Worm (Caenorhabditis elegans): ENCODE data around the gene R107.9.
A peak's percentile ranks its signal among the peaks of the same experiment; 100 is the strongest.

R107.9 gene

DNA sequence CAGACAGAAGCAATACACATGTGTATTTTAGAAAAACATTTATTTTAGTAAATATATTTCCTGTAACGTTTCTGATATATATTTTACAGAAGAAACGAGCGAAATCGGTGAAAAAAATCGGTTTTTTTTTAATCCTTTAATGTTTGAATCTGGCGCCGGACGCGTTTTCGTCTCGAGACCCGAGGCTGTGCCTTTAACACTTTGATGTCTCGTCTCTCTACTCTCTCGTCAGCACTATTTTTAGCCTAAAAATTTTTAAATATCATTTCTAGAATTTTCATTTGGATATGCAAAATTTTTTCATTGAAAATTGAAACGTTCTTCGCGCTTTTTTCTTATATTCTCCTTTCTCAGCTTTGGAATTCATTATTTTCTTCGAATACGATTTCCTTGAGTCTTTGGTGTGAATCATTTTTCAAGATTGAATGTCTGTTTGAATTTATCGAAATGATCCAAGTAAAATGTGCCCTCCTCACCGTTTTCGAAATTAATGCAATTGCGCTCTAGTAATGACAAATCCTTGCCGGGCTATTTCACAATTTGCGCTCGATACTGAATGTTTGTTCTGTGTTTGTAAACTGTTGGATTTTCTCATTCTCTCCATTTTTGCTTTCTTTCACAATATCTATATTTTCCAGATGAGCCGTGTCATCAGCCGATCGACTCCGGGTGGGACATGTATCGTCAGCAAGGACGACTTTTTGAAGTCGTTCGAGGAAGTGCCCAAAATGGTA, 16.8 kb downstream of the R107.9 start, which contains the start of gene cls-2 (continued):
- no peak for TF ChIP-seq F10E7.11 (tag; optimal IDR thresholded peaks at IDR 0.05)
- no peak for TF ChIP-seq chd-7 (tag; optimal IDR thresholded peaks at IDR 0.05)
- TF ChIP-seq lin-54 (GFP tag; optimal IDR thresholded peaks at IDR 0.05), result peak; percentile 66
- no peak for TF ChIP-seq ztf-28 (GFP tag; IDR thresholded peaks at IDR 0.05)

- peak; percentile 50 for TF ChIP-seq snpc-3.4 (tag; optimal IDR thresholded peaks at IDR 0.05)
- TF ChIP-seq xnd-1 (tag; optimal IDR thresholded peaks at IDR 0.05), result peak; percentile 2
- TF ChIP-seq lin-54 (GFP tag; optimal IDR thresholded peaks at IDR 0.05), result peak; percentile 13
- TF ChIP-seq snpc-4 (GFP tag; optimal IDR thresholded peaks at IDR 0.05), result no peak
- TF ChIP-seq snpc-4 (tag; optimal IDR thresholded peaks at IDR 0.05), result no peak
- no peak for TF ChIP-seq akir-1 (GFP tag; optimal IDR thresholded peaks at IDR 0.05)
- TF ChIP-seq atf-7 (tag; optimal IDR thresholded peaks at IDR 0.05), result peak; percentile 46
- TF ChIP-seq B0336.3 (GFP tag; IDR thresholded peaks at IDR 0.05), result peak; percentile 44; the same call in 1 of the 2 replicates
- TF ChIP-seq bed-1 (GFP tag; IDR thresholded peaks at IDR 0.05), result no peak
- peak; percentile 0 for TF ChIP-seq rpc-1 (optimal IDR thresholded peaks at IDR 0.05)
- TF ChIP-seq rpc-1 (tag; optimal IDR thresholded peaks at IDR 0.05), result no peak
- 0 out of 2 replicates have a peak, but pooled peaks have one; percentile 42 for TF ChIP-seq madf-3 (GFP tag; IDR thresholded peaks at IDR 0.05)
- TF ChIP-seq attf-6 (GFP tag; IDR thresholded peaks at IDR 0.05), result no peak
- peak; percentile 28 for TF ChIP-seq lsl-1 (GFP tag; optimal IDR thresholded peaks at IDR 0.05)
- TF ChIP-seq mcd-1 (GFP tag; IDR thresholded peaks at IDR 0.05), result no peak
- TF ChIP-seq tbp1 (GFP tag; optimal IDR thresholded peaks at IDR 0.05), result peak; percentile 21
- TF ChIP-seq rcor-1 (GFP tag; IDR thresholded peaks at IDR 0.05), result 0 out of 2 replicates have a peak, but pooled peaks have one; percentile 7
- no peak for TF ChIP-seq aptf-3 (GFP tag; IDR thresholded peaks at IDR 0.05)
- no peak for TF ChIP-seq Y79H2A.3 (GFP tag; conservative IDR thresholded peaks at IDR 0.05)
- TF ChIP-seq cebp-1 (GFP tag; IDR thresholded peaks at IDR 0.05), result no peak
- peak; percentile 26 for TF ChIP-seq cebp-1 (tag; optimal IDR thresholded peaks at IDR 0.05)
- TF ChIP-seq sea-2 (GFP tag; IDR thresholded peaks at IDR 0.05), result no peak
- no peak for TF ChIP-seq Y95B8A.8 (GFP tag; IDR thresholded peaks at IDR 0.05)
- peak; percentile 31 for TF ChIP-seq ztf-18 (tag; optimal IDR thresholded peaks at IDR 0.05)
- TF ChIP-seq F23B12.7 (tag; optimal IDR thresholded peaks at IDR 0.05; ENCODE audit: insufficient read depth), result no peak
- TF ChIP-seq snpc-1.3 (tag; optimal IDR thresholded peaks at IDR 0.05; ENCODE audit: insufficient read depth), result peak; percentile 40
- TF ChIP-seq F49E8.2 (tag; optimal IDR thresholded peaks at IDR 0.05; ENCODE audit: insufficient read depth), result no peak
- no peak for TF ChIP-seq ceh-91 (GFP tag; IDR thresholded peaks at IDR 0.05)
- TF ChIP-seq Y53F4B.3 (GFP tag; IDR thresholded peaks at IDR 0.05), result no peak
- TF ChIP-seq madf-6 (GFP tag; IDR thresholded peaks at IDR 0.05), result peak; percentile 20; the same call in 1 of the 2 replicates
- TF ChIP-seq pha-4 (tag; optimal IDR thresholded peaks at IDR 0.05), result peak; percentile 28
- peak; percentile 35 for TF ChIP-seq ztf-22 (GFP tag; optimal IDR thresholded peaks at IDR 0.05)
- TF ChIP-seq F10E7.11 (tag; optimal IDR thresholded peaks at IDR 0.05), result no peak
- TF ChIP-seq gei-17 (GFP tag; optimal IDR thresholded peaks at IDR 0.05), result no peak
- TF ChIP-seq sdz-38 (tag; optimal IDR thresholded peaks at IDR 0.05), result no peak
- no peak for TF ChIP-seq athp-1 (tag; optimal IDR thresholded peaks at IDR 0.05)
- TF ChIP-seq nhr-80 (tag; optimal IDR thresholded peaks at IDR 0.05), result peak; percentile 44
- no peak for TF ChIP-seq ztf-3 (GFP tag; optimal IDR thresholded peaks at IDR 0.05)
- TF ChIP-seq ztf-28 (GFP tag; IDR thresholded peaks at IDR 0.05), result no peak
- no peak for TF ChIP-seq dpl-1 (GFP tag; optimal IDR thresholded peaks at IDR 0.05)
- peak; percentile 19 for TF ChIP-seq lin-40 (tag; optimal IDR thresholded peaks at IDR 0.05)
- TF ChIP-seq let-607 (tag; optimal IDR thresholded peaks at IDR 0.05), result peak; percentile 58 to 87
- TF ChIP-seq efl-1 (GFP tag; optimal IDR thresholded peaks at IDR 0.05), result peak; percentile 10
Measured at ce11 chrIII:9058959-9059534, 21.3 kb downstream of the R107.9 start, which contains the start of gene gst-1. gst-1 (plus strand) TSS chrIII:9059331.
